Fruit fly (Drosophila melanogaster): ENCODE data around the gene CG42724.

dm6 chr3R:6342702-6343101, 25.4 kb downstream of the CG42724 start, which contains the start of gene CG10298:
- no peak for TF ChIP-seq CG14441 (GFP tag; IDR thresholded peaks at IDR 0.05)
- no peak for TF ChIP-seq her (GFP tag; optimal IDR thresholded peaks at IDR 0.05)
- no peak for TF ChIP-seq ind (GFP tag; optimal IDR thresholded peaks at IDR 0.05)
- TF ChIP-seq ro (GFP tag; IDR thresholded peaks at IDR 0.05): no peak
- TF ChIP-seq Fer1 (GFP tag; optimal IDR thresholded peaks at IDR 0.05): no peak
- TF ChIP-seq CG11398 (GFP tag; optimal IDR thresholded peaks at IDR 0.05): no peak
- no peak for TF ChIP-seq Gsc (GFP tag; IDR thresholded peaks at IDR 0.05)
